Fruit fly (Drosophila melanogaster): Measurements from ENCODE around the gene Acer.

The Acer gene

DNA sequence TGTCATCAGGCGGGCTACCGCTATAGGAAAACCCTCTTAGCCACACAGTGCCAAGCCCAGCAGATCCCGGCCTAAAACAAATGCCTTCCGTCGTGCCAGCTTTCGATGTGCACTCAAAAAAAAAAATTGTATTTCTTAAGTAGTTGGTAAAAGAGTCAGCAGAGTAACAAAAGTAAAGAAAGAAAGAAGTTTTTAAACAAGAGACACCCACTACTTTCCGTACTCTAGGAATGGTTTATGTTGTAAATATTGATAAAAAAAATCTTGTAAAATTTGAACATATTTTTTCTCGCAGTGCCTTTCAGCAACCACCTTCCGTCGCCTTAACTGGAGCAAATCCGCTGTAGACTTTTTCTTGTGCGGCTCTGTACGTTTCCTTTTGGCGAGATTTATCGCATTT is 51.2 kb downstream of the Acer start (continued):
- TF ChIP-seq CG42726 (GFP tag; IDR thresholded peaks at IDR 0.05; ENCODE audit: partially characterized antibody) (no peak), CG4820 (GFP tag; optimal IDR thresholded peaks at IDR 0.05) (peak; percentile 51), CG12299 (tag; optimal IDR thresholded peaks at IDR 0.05) (no peak), Dad (GFP tag; optimal IDR thresholded peaks at IDR 0.05) (no peak), YL-1 (GFP tag; optimal IDR thresholded peaks at IDR 0.05) (no peak), CG18599 (GFP tag; optimal IDR thresholded peaks at IDR 0.05) (peak; percentile 74), dati (GFP tag; IDR thresholded peaks at IDR 0.05) (no peak), CG16815 (GFP tag; optimal IDR thresholded peaks at IDR 0.05) (no peak), Dref (GFP tag; IDR thresholded peaks at IDR 0.05) (no peak), CHES-1-like (GFP tag; optimal IDR thresholded peaks at IDR 0.05) (peak; percentile 26), CG8089 (GFP tag; optimal IDR thresholded peaks at IDR 0.05) (peak; percentile 47), Chrac-16 (GFP tag; optimal IDR thresholded peaks at IDR 0.05) (peak; percentile 54), CG7556 (GFP tag; optimal IDR thresholded peaks at IDR 0.05) (peak; percentile 68), grau (tag; optimal IDR thresholded peaks at IDR 0.05) (peak; percentile 57), pb (GFP tag; optimal IDR thresholded peaks at IDR 0.05) (no peak), Hand (GFP tag; optimal IDR thresholded peaks at IDR 0.05) (peak; percentile 32), zf30C (GFP tag; optimal IDR thresholded peaks at IDR 0.05) (peak; percentile 71), CG10543 (GFP tag; optimal IDR thresholded peaks at IDR 0.05) (peak; percentile 31), Sox100B (GFP tag; optimal IDR thresholded peaks at IDR 0.05) (peak; percentile 38), HmgD (GFP tag; optimal IDR thresholded peaks at IDR 0.05) (no peak), CG11696 (GFP tag; IDR thresholded peaks at IDR 0.05) (no peak), Ets65A (GFP tag) (peak; percentile 93), nau (GFP tag; optimal IDR thresholded peaks at IDR 0.05) (peak; percentile 33), MESR4 (GFP tag; optimal IDR thresholded peaks at IDR 0.05) (no peak), fd96Cb (tag; optimal IDR thresholded peaks at IDR 0.05) (peak; percentile 34), ci (GFP tag; IDR thresholded peaks at IDR 0.05) (peak; percentile 26; the same call in 1 of the 3 replicates), dan (GFP tag; IDR thresholded peaks at IDR 0.05) (no peak), slbo (GFP tag; IDR thresholded peaks at IDR 0.05) (peak; percentile 54), gro (GFP tag; optimal IDR thresholded peaks at IDR 0.05) (no peak), CG17568 (GFP tag; optimal IDR thresholded peaks at IDR 0.05) (peak; percentile 6), Dip3 (GFP tag; optimal IDR thresholded peaks at IDR 0.05) (no peak), CG11093 (GFP tag; IDR thresholded peaks at IDR 0.05) (0 out of 3 replicates have a peak, but pooled peaks have one; percentile 35), CG2889 (GFP tag; IDR thresholded peaks at IDR 0.05) (no peak), CG2116 (GFP tag; optimal IDR thresholded peaks at IDR 0.05) (peak; percentile 1), az2 (GFP tag; optimal IDR thresholded peaks at IDR 0.05) (peak; percentile 46), lilli (GFP tag; optimal IDR thresholded peaks at IDR 0.05) (peak; percentile 42), CG16779 (GFP tag; IDR thresholded peaks at IDR 0.05) (no peak), Nf-YA (GFP tag; IDR thresholded peaks at IDR 0.05) (no peak), CG15601 (tag; optimal IDR thresholded peaks at IDR 0.05) (peak; percentile 17), fd102C (GFP tag; optimal IDR thresholded peaks at IDR 0.05) (no peak), BtbVII (GFP tag; optimal IDR thresholded peaks at IDR 0.05) (peak; percentile 1), jing (GFP tag; optimal IDR thresholded peaks at IDR 0.05) (no peak), CG10979 (tag; optimal IDR thresholded peaks at IDR 0.05) (peak; percentile 61), Dp (GFP tag; optimal IDR thresholded peaks at IDR 0.05) (no peak), lola (GFP tag; optimal IDR thresholded peaks at IDR 0.05) (peak in 1 of 3 experiments; percentile 31), CG9876 (GFP tag; optimal IDR thresholded peaks at IDR 0.05) (no peak), CG12219 (GFP tag; optimal IDR thresholded peaks at IDR 0.05) (no peak), tgo (GFP tag; IDR thresholded peaks at IDR 0.05) (no peak), CG31224 (GFP tag; IDR thresholded peaks at IDR 0.05) (no peak), CG15269 (tag; optimal IDR thresholded peaks at IDR 0.05) (peak; percentile 56), ATbp (GFP tag; optimal IDR thresholded peaks at IDR 0.05) (peak; percentile 51)
